In genomic region chrX:21053099-21053715, dm6 we compare ENCODE assay signal across 1 fruit fly cellular context.
TF ChIP-seq lines count a peak whose summit lies in the region.

No protein-coding gene starts in this region.

TF ChIP-seq in whole organism, embryonic, 481 proteins besides CTCF, POLR2A, EP300 and RAD21 (continued from another document and continues in another):
- peak; percentile 75 for TF ChIP-seq Hey (tag; optimal IDR thresholded peaks at IDR 0.05; lab: Kevin White, UChicago)
- TF ChIP-seq Atf-2 (GFP tag; optimal IDR thresholded peaks at IDR 0.05; lab: Kevin White, UChicago), result peak; percentile 42
- TF ChIP-seq lola (GFP tag; optimal IDR thresholded peaks at IDR 0.05; lab: Kevin White, UChicago), result peak in 1 of 3 experiments; percentile 33
- TF ChIP-seq CG7271 (tag; optimal IDR thresholded peaks at IDR 0.05; lab: Kevin White, UChicago), result peak; percentile 87
- no peak for TF ChIP-seq br (optimal IDR thresholded peaks at IDR 0.05; lab: Kevin White, UChicago)
- peak; percentile 64 for TF ChIP-seq dmrt99B (tag; optimal IDR thresholded peaks at IDR 0.05; lab: Kevin White, UChicago)
- TF ChIP-seq zen2 (GFP tag; IDR thresholded peaks at IDR 0.05; lab: Robert Waterston, UW; ENCODE audit: partially characterized antibody), result no peak; the same call in 2 of the 3 replicates
- peak; percentile 87 for TF ChIP-seq CG1603 (tag; optimal IDR thresholded peaks at IDR 0.05; lab: Kevin White, UChicago)
- peak; percentile 89 for TF ChIP-seq lab (GFP tag; optimal IDR thresholded peaks at IDR 0.05; lab: Kevin White, UChicago)
- peak; percentile 71 for TF ChIP-seq HmgD (GFP tag; optimal IDR thresholded peaks at IDR 0.05; lab: Kevin White, UChicago)
- TF ChIP-seq Tbp (GFP tag; optimal IDR thresholded peaks at IDR 0.05; lab: Kevin White, UChicago), result no peak
- peak; percentile 35; the same call in 1 of the 2 replicates for TF ChIP-seq CG2129 (GFP tag; IDR thresholded peaks at IDR 0.05; lab: Robert Waterston, UW; ENCODE audit: partially characterized antibody)
- TF ChIP-seq CG11723 (GFP tag; optimal IDR thresholded peaks at IDR 0.05; lab: Kevin White, UChicago), result peak; percentile 76
- TF ChIP-seq CG10321 (GFP tag; IDR thresholded peaks at IDR 0.05; lab: Robert Waterston, UW), result 0 out of 2 replicates have a peak, but pooled peaks have one; percentile 26
- no peak for TF ChIP-seq jigr1 (GFP tag; IDR thresholded peaks at IDR 0.05; lab: Robert Waterston, UW)
- peak; percentile 76 for TF ChIP-seq ATbp (GFP tag; optimal IDR thresholded peaks at IDR 0.05; lab: Kevin White, UChicago)
- TF ChIP-seq bowl (GFP tag; IDR thresholded peaks at IDR 0.05; lab: Robert Waterston, UW), result no peak
- peak; percentile 66 for TF ChIP-seq Hand (GFP tag; optimal IDR thresholded peaks at IDR 0.05; lab: Kevin White, UChicago)
- peak; percentile 64 for TF ChIP-seq CG3995 (GFP tag; optimal IDR thresholded peaks at IDR 0.05; lab: Kevin White, UChicago)
- TF ChIP-seq CG9932 (GFP tag; IDR thresholded peaks at IDR 0.05; lab: Robert Waterston, UW), result peak; percentile 77
- TF ChIP-seq CG10543 (GFP tag; optimal IDR thresholded peaks at IDR 0.05; lab: Kevin White, UChicago), result peak; percentile 87
- TF ChIP-seq CG9817 (tag; optimal IDR thresholded peaks at IDR 0.05; lab: Kevin White, UChicago), result peak; percentile 69
- peak; percentile 56 for TF ChIP-seq CG4854 (GFP tag; optimal IDR thresholded peaks at IDR 0.05; lab: Kevin White, UChicago)
- TF ChIP-seq CG10147 (GFP tag; optimal IDR thresholded peaks at IDR 0.05; lab: Kevin White, UChicago), result peak; percentile 59
- TF ChIP-seq Optix (GFP tag; IDR thresholded peaks at IDR 0.05; lab: Robert Waterston, UW), result peak; percentile 62; the same call in 1 of the 3 replicates
- TF ChIP-seq CG11093 (GFP tag; IDR thresholded peaks at IDR 0.05; lab: Robert Waterston, UW), result no peak
- no peak; the same call in 2 of the 3 replicates for TF ChIP-seq croc (GFP tag; conservative IDR thresholded peaks at IDR 0.05; lab: Robert Waterston, UW)
- TF ChIP-seq CG43689 (GFP tag; IDR thresholded peaks at IDR 0.05; lab: Robert Waterston, UW), result peak; percentile 30; the same call in 1 of the 2 replicates
- peak; percentile 55 for TF ChIP-seq dmrt11E (tag; optimal IDR thresholded peaks at IDR 0.05; lab: Kevin White, UChicago)
- peak; percentile 94 for TF ChIP-seq CG7987 (GFP tag; optimal IDR thresholded peaks at IDR 0.05; lab: Kevin White, UChicago)
- TF ChIP-seq sima (GFP tag; optimal IDR thresholded peaks at IDR 0.05; lab: Kevin White, UChicago), result peak; percentile 24
- peak; percentile 89 for TF ChIP-seq CG15514 (GFP tag; optimal IDR thresholded peaks at IDR 0.05; lab: Kevin White, UChicago)
- TF ChIP-seq C15 (GFP tag; IDR thresholded peaks at IDR 0.05; lab: Robert Waterston, UW), result 0 out of 3 replicates have a peak, but pooled peaks have one; percentile 41
- TF ChIP-seq NC2α (GFP tag; optimal IDR thresholded peaks at IDR 0.05; lab: Kevin White, UChicago), result peak; percentile 43
- TF ChIP-seq Dp (GFP tag; optimal IDR thresholded peaks at IDR 0.05; lab: Kevin White, UChicago), result peak; percentile 26
- TF ChIP-seq CHES-1-like (GFP tag; optimal IDR thresholded peaks at IDR 0.05; lab: Kevin White, UChicago), result peak; percentile 76
- TF ChIP-seq unc-4 (GFP tag; IDR thresholded peaks at IDR 0.05; lab: Robert Waterston, UW; ENCODE audit: partially characterized antibody), result peak; percentile 74
- peak; percentile 48 for TF ChIP-seq luna (GFP tag; optimal IDR thresholded peaks at IDR 0.05; lab: Kevin White, UChicago)
- peak; percentile 61; the same call in 1 of the 3 replicates for TF ChIP-seq CG7963 (GFP tag; IDR thresholded peaks at IDR 0.05; lab: Robert Waterston, UW; ENCODE audit: partially characterized antibody)
- peak; percentile 44 for TF ChIP-seq twi (tag; optimal IDR thresholded peaks at IDR 0.05; lab: Kevin White, UChicago)
- no peak for TF ChIP-seq Dip2 (GFP tag; IDR thresholded peaks at IDR 0.05; lab: Robert Waterston, UW)
- peak; percentile 87 for TF ChIP-seq Bgb (GFP tag; IDR thresholded peaks at IDR 0.05; lab: Robert Waterston, UW; ENCODE audit: partially characterized antibody)
- TF ChIP-seq sr (GFP tag; IDR thresholded peaks at IDR 0.05; lab: Robert Waterston, UW), result peak; percentile 81; the same call in 2 of the 3 replicates
- peak; percentile 81 for TF ChIP-seq Scr (GFP tag; IDR thresholded peaks at IDR 0.05; lab: Robert Waterston, UW; ENCODE audit: partially characterized antibody)
- TF ChIP-seq CG17912 (GFP tag; optimal IDR thresholded peaks at IDR 0.05; lab: Kevin White, UChicago), result peak; percentile 84
- peak; percentile 60 for TF ChIP-seq CG18011 (GFP tag; optimal IDR thresholded peaks at IDR 0.05; lab: Kevin White, UChicago)
- TF ChIP-seq trh (GFP tag; optimal IDR thresholded peaks at IDR 0.05; lab: Kevin White, UChicago), result no peak
- TF ChIP-seq CG12659 (GFP tag; optimal IDR thresholded peaks at IDR 0.05; lab: Kevin White, UChicago), result peak; percentile 85
- TF ChIP-seq CG42726 (GFP tag; IDR thresholded peaks at IDR 0.05; lab: Robert Waterston, UW; ENCODE audit: partially characterized antibody), result peak; percentile 66
- peak; percentile 89 for TF ChIP-seq wek (GFP tag; optimal IDR thresholded peaks at IDR 0.05; lab: Kevin White, UChicago)
- TF ChIP-seq CG17385 (GFP tag; optimal IDR thresholded peaks at IDR 0.05; lab: Kevin White, UChicago), result peak; percentile 94
- no peak for TF ChIP-seq eve (GFP tag; optimal IDR thresholded peaks at IDR 0.05; lab: Kevin White, UChicago)
- peak; percentile 64 for TF ChIP-seq CG11398 (GFP tag; optimal IDR thresholded peaks at IDR 0.05; lab: Kevin White, UChicago)
- peak; percentile 61 for TF ChIP-seq CG6683 (GFP tag; optimal IDR thresholded peaks at IDR 0.05; lab: Kevin White, UChicago)
- TF ChIP-seq repo (GFP tag; optimal IDR thresholded peaks at IDR 0.05; lab: Kevin White, UChicago), result peak; percentile 61
- peak; percentile 78 for TF ChIP-seq PHDP (tag; optimal IDR thresholded peaks at IDR 0.05; lab: Kevin White, UChicago)
- TF ChIP-seq CG12104 (GFP tag; optimal IDR thresholded peaks at IDR 0.05; lab: Kevin White, UChicago), result peak; percentile 64
- TF ChIP-seq slou (GFP tag; optimal IDR thresholded peaks at IDR 0.05; lab: Kevin White, UChicago), result peak; percentile 54
- peak; percentile 43 for TF ChIP-seq ab (GFP tag; optimal IDR thresholded peaks at IDR 0.05; lab: Kevin White, UChicago)
- TF ChIP-seq sens-2 (GFP tag; IDR thresholded peaks at IDR 0.05; lab: Robert Waterston, UW), result peak; percentile 41; the same call in 1 of the 2 replicates
- TF ChIP-seq rib (GFP tag; IDR thresholded peaks at IDR 0.05; lab: Robert Waterston, UW), result peak; percentile 61
- peak; percentile 47 to 59 for TF ChIP-seq chif (GFP tag; optimal IDR thresholded peaks at IDR 0.05; lab: Kevin White, UChicago)
- TF ChIP-seq Doc3 (GFP tag; IDR thresholded peaks at IDR 0.05; lab: Robert Waterston, UW; ENCODE audit: partially characterized antibody), result peak; percentile 62
- peak; percentile 87 for TF ChIP-seq HmgZ (tag; optimal IDR thresholded peaks at IDR 0.05; lab: Kevin White, UChicago)
- peak; percentile 81 for TF ChIP-seq Mes4 (GFP tag; optimal IDR thresholded peaks at IDR 0.05; lab: Kevin White, UChicago)
- TF ChIP-seq chinmo (GFP tag; IDR thresholded peaks at IDR 0.05; lab: Robert Waterston, UW; ENCODE audit: partially characterized antibody), result 0 out of 4 replicates have a peak, but pooled peaks have one; percentile 59
- TF ChIP-seq CG6854 (GFP tag; optimal IDR thresholded peaks at IDR 0.05; lab: Kevin White, UChicago), result peak; percentile 82
- no peak for TF ChIP-seq Hr39 (optimal IDR thresholded peaks at IDR 0.05; lab: Kevin White, UChicago)
- peak; percentile 88 for TF ChIP-seq Dref (GFP tag; IDR thresholded peaks at IDR 0.05; lab: Robert Waterston, UW)
- peak; percentile 68 for TF ChIP-seq shn (GFP tag; optimal IDR thresholded peaks at IDR 0.05; lab: Kevin White, UChicago)
- no peak for TF ChIP-seq cg (GFP tag; optimal IDR thresholded peaks at IDR 0.05; lab: Kevin White, UChicago)
- peak; percentile 50 for TF ChIP-seq fd3F (GFP tag; optimal IDR thresholded peaks at IDR 0.05; lab: Kevin White, UChicago)
- TF ChIP-seq cwo (GFP tag; optimal IDR thresholded peaks at IDR 0.05; lab: Kevin White, UChicago), result peak; percentile 63
- TF ChIP-seq CG6813 (GFP tag; optimal IDR thresholded peaks at IDR 0.05; lab: Kevin White, UChicago), result peak; percentile 84
- TF ChIP-seq NC2β (GFP tag; optimal IDR thresholded peaks at IDR 0.05; lab: Kevin White, UChicago), result peak; percentile 87
- no peak for TF ChIP-seq Doc2 (GFP tag; IDR thresholded peaks at IDR 0.05; lab: Robert Waterston, UW)
- peak; percentile 56 for TF ChIP-seq oc (tag; optimal IDR thresholded peaks at IDR 0.05; lab: Kevin White, UChicago)
- TF ChIP-seq tup (GFP tag; optimal IDR thresholded peaks at IDR 0.05; lab: Kevin White, UChicago), result no peak
- TF ChIP-seq Ada2b (GFP tag; IDR thresholded peaks at IDR 0.05; lab: Robert Waterston, UW), result no peak
- TF ChIP-seq Meics (GFP tag; optimal IDR thresholded peaks at IDR 0.05; lab: Kevin White, UChicago), result peak; percentile 86
- peak; percentile 73 for TF ChIP-seq pfk (GFP tag; optimal IDR thresholded peaks at IDR 0.05; lab: Kevin White, UChicago)
- TF ChIP-seq klu (GFP tag; IDR thresholded peaks at IDR 0.05; lab: Robert Waterston, UW), result no peak
- peak; percentile 61; the same call in 1 of the 2 replicates for TF ChIP-seq Atf6 (GFP tag; IDR thresholded peaks at IDR 0.05; lab: Robert Waterston, UW)
- peak; percentile 59 for TF ChIP-seq tin (GFP tag; optimal IDR thresholded peaks at IDR 0.05; lab: Kevin White, UChicago)
- TF ChIP-seq jumu (GFP tag; optimal IDR thresholded peaks at IDR 0.05; lab: Kevin White, UChicago), result peak; percentile 54
- peak; percentile 92 for TF ChIP-seq sens (GFP tag; lab: Kevin White, UChicago)
- peak; percentile 20 for TF ChIP-seq bab2 (GFP tag; optimal IDR thresholded peaks at IDR 0.05; lab: Kevin White, UChicago)
- peak; percentile 42 for TF ChIP-seq CoRest (tag; optimal IDR thresholded peaks at IDR 0.05; lab: Kevin White, UChicago)
- peak; percentile 80 for TF ChIP-seq vnd (GFP tag; IDR thresholded peaks at IDR 0.05; lab: Robert Waterston, UW; ENCODE audit: partially characterized antibody)
- no peak for TF ChIP-seq wor (GFP tag; IDR thresholded peaks at IDR 0.05; lab: Robert Waterston, UW)
- TF ChIP-seq Stat92E (GFP tag; optimal IDR thresholded peaks at IDR 0.05; lab: Kevin White, UChicago), result peak in 1 of 3 experiments; percentile 17
- TF ChIP-seq CG9609 (GFP tag; optimal IDR thresholded peaks at IDR 0.05; lab: Kevin White, UChicago), result peak; percentile 55
- peak; percentile 70 for TF ChIP-seq fu2 (GFP tag; optimal IDR thresholded peaks at IDR 0.05; lab: Kevin White, UChicago)
- peak; percentile 91 for TF ChIP-seq B-H2 (GFP tag; optimal IDR thresholded peaks at IDR 0.05; lab: Kevin White, UChicago)
- TF ChIP-seq CG12769 (tag; optimal IDR thresholded peaks at IDR 0.05; lab: Kevin White, UChicago), result peak; percentile 79
- peak; percentile 78 for TF ChIP-seq CG34422 (GFP tag; IDR thresholded peaks at IDR 0.05; lab: Robert Waterston, UW)
- TF ChIP-seq ap (GFP tag; IDR thresholded peaks at IDR 0.05; lab: Robert Waterston, UW), result no peak
- no peak for TF ChIP-seq CkIIα-i1 (GFP tag; IDR thresholded peaks at IDR 0.05; lab: Robert Waterston, UW)
- TF ChIP-seq danr (GFP tag; IDR thresholded peaks at IDR 0.05; lab: Robert Waterston, UW), result no peak
- TF ChIP-seq TFAM (GFP tag; optimal IDR thresholded peaks at IDR 0.05; lab: Kevin White, UChicago), result peak; percentile 13
- TF ChIP-seq peb (GFP tag; IDR thresholded peaks at IDR 0.05; lab: Robert Waterston, UW), result peak; percentile 18; the same call in 1 of the 2 replicates
- TF ChIP-seq CG2889 (GFP tag; IDR thresholded peaks at IDR 0.05; lab: Robert Waterston, UW), result no peak; the same call in 2 of the 3 replicates
- peak; percentile 61 for TF ChIP-seq p53 (GFP tag; optimal IDR thresholded peaks at IDR 0.05; lab: Kevin White, UChicago)
- TF ChIP-seq mirr (GFP tag; optimal IDR thresholded peaks at IDR 0.05; lab: Kevin White, UChicago), result peak; percentile 94
- TF ChIP-seq ems (GFP tag; optimal IDR thresholded peaks at IDR 0.05; lab: Kevin White, UChicago), result peak; percentile 61
- peak; percentile 56 for TF ChIP-seq nerfin-2 (GFP tag; IDR thresholded peaks at IDR 0.05; lab: Robert Waterston, UW; ENCODE audit: partially characterized antibody)
- TF ChIP-seq CG34224 (GFP tag; IDR thresholded peaks at IDR 0.05; lab: Robert Waterston, UW; ENCODE audit: partially characterized antibody), result peak; percentile 63
- TF ChIP-seq gfzf (GFP tag; optimal IDR thresholded peaks at IDR 0.05; lab: Kevin White, UChicago), result peak; percentile 28
- peak; percentile 5 for TF ChIP-seq abd-A (tag; optimal IDR thresholded peaks at IDR 0.05; lab: Kevin White, UChicago)
- peak; percentile 73 for TF ChIP-seq sqz (GFP tag; optimal IDR thresholded peaks at IDR 0.05; lab: Kevin White, UChicago)
- peak; percentile 47; the same call in 1 of the 2 replicates for TF ChIP-seq Nf-YA (GFP tag; IDR thresholded peaks at IDR 0.05; lab: Robert Waterston, UW)
- TF ChIP-seq Fer3 (tag; optimal IDR thresholded peaks at IDR 0.05; lab: Kevin White, UChicago), result peak; percentile 84
- peak; percentile 3 for TF ChIP-seq Deaf1 (tag; optimal IDR thresholded peaks at IDR 0.05; lab: Kevin White, UChicago)
- TF ChIP-seq ind (GFP tag; optimal IDR thresholded peaks at IDR 0.05; lab: Kevin White, UChicago), result peak; percentile 53
- TF ChIP-seq dpn (GFP tag; optimal IDR thresholded peaks at IDR 0.05; lab: Kevin White, UChicago), result peak; percentile 55 to 78
- TF ChIP-seq B-H1 (GFP tag; IDR thresholded peaks at IDR 0.05; lab: Robert Waterston, UW), result peak; percentile 34; the same call in 1 of the 3 replicates
- peak; percentile 59 for TF ChIP-seq CG2875 (GFP tag; optimal IDR thresholded peaks at IDR 0.05; lab: Kevin White, UChicago)
- peak; percentile 26 for TF ChIP-seq Kr (GFP tag; optimal IDR thresholded peaks at IDR 0.05; lab: Kevin White, UChicago)
- TF ChIP-seq CG18262 (tag; optimal IDR thresholded peaks at IDR 0.05; lab: Kevin White, UChicago), result peak; percentile 46
- TF ChIP-seq tll (GFP tag; optimal IDR thresholded peaks at IDR 0.05; lab: Kevin White, UChicago), result no peak
- peak; percentile 63 for TF ChIP-seq dati (GFP tag; IDR thresholded peaks at IDR 0.05; lab: Robert Waterston, UW)
- TF ChIP-seq Fer1 (GFP tag; optimal IDR thresholded peaks at IDR 0.05; lab: Kevin White, UChicago), result peak; percentile 87
- TF ChIP-seq grn (GFP tag; optimal IDR thresholded peaks at IDR 0.05; lab: Kevin White, UChicago), result peak; percentile 17
- TF ChIP-seq CG2116 (GFP tag; optimal IDR thresholded peaks at IDR 0.05; lab: Kevin White, UChicago), result peak; percentile 83
- peak; percentile 52 for TF ChIP-seq run (tag; optimal IDR thresholded peaks at IDR 0.05; lab: Kevin White, UChicago)
- TF ChIP-seq bigmax (GFP tag; optimal IDR thresholded peaks at IDR 0.05; lab: Kevin White, UChicago), result peak; percentile 67
- TF ChIP-seq gce (GFP tag; IDR thresholded peaks at IDR 0.05; lab: Robert Waterston, UW), result peak; percentile 87
